Worm (Caenorhabditis elegans): Measurements from ENCODE around the gene gro-1.

gro-1 gene

DNA sequence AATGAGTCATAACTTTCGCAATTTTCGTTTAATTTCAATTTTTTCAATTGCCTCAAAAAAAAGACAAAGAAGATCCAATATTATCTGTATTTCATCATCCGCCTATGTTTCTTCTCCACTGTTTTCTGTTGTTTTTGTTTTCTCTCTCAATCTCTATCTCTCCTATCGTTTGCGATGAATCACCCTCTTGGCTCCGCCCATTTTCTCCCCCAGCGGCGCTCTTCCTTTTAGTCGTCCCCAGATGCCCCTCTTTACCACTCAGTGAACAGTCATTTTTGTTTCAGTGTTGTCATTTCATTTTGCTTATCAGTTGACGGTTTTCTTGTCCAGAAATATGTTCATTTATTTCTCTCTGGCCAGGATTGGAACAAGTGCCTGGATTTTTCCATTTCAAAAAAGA, 40.0 kb upstream of the gro-1 start:
- TF ChIP-seq ceh-16 (tag; optimal IDR thresholded peaks at IDR 0.05) (no peak), nhr-23 (tag; optimal IDR thresholded peaks at IDR 0.05) (peak; percentile 44), fkh-2 (tag; optimal IDR thresholded peaks at IDR 0.05) (no peak), egl-27 (tag; optimal IDR thresholded peaks at IDR 0.05) (peak; percentile 3), pqm-1 (tag; optimal IDR thresholded peaks at IDR 0.05) (peak; percentile 12), ztf-11 (tag; optimal IDR thresholded peaks at IDR 0.05) (no peak), nhr-28 (tag; optimal IDR thresholded peaks at IDR 0.05) (no peak), mdl-1 (tag; optimal IDR thresholded peaks at IDR 0.05) (no peak), elt-2 (tag; optimal IDR thresholded peaks at IDR 0.05) (peak; percentile 37), unc-62 (GFP tag; optimal IDR thresholded peaks at IDR 0.05) (no peak), nhr-77 (tag; optimal IDR thresholded peaks at IDR 0.05) (no peak), fkh-10 (GFP tag; optimal IDR thresholded peaks at IDR 0.05) (no peak), fos-1 (tag; optimal IDR thresholded peaks at IDR 0.05) (peak; percentile 10), ama-1 (optimal IDR thresholded peaks at IDR 0.05) (peak; percentile 20), aly-2 (tag; optimal IDR thresholded peaks at IDR 0.05) (no peak), nhr-12 (tag; optimal IDR thresholded peaks at IDR 0.05) (no peak), nfya-1 (tag; optimal IDR thresholded peaks at IDR 0.05; ENCODE audit: insufficient read depth) (peak; percentile 28), jun-1 (tag; optimal IDR thresholded peaks at IDR 0.05) (peak; percentile 44), pha-4 (tag; optimal IDR thresholded peaks at IDR 0.05) (peak; percentile 12), nhr-43 (tag; optimal IDR thresholded peaks at IDR 0.05; ENCODE audit: poor library complexity, severe bottlenecking) (no peak)

DNA sequence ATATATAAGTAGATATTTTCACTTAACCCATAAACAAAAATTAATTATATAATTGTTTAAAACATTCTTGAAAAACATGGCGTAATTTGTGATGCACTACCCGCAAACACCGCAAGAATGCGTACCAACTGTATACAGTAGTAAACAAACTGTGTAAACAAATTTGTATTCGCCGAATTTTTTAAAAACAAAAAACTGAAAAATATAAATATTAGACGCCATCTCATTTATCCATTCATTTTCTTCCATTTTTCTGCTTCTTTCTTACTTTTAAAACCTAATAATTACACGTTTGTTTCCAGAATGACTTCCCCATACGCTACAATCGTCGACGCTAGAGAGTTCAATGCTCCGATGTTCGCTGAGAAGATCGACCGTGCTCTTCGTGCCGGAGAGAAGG, 39.6 kb upstream of the gro-1 start, which contains the start of gene nex-1:
nex-1 (plus strand) TSS at position 301 of the 400 bp plus-strand sequence.
- no peak for TF ChIP-seq fkh-2 (tag; optimal IDR thresholded peaks at IDR 0.05)
- TF ChIP-seq nhr-12 (tag; optimal IDR thresholded peaks at IDR 0.05): no peak

DNA sequence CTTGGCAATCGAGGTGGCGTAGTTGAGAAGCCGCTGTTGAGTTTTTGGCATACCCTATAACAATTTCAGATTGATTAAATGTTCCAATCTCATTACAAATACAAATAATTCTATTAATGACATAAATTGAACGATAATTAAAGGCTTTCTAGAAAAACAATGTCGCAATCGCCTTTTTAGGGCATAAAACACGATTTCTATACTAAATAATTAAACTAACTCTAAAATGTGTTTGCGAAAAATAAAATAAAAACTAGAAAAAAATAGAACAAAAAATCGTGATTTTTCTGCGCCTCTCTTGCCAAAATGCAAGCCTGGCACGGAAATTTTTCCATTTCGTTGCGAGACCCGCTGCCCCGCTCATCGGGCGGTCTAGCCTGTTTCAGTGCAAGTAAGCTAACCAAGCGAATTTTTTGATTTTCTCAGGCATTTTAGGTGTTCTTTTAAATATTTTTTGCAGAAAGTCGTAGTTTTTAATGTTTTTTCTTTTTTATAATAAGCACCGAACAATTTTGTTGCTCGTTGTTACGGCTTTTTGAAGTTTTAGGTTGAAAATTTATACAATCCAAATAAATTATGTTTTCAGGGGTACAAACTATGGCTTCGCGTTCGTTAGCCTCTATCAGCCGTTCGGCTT, 37.0 kb upstream of the gro-1 start, which contains the start of the genes C34E10.12, C34E10.10 and atp-2:
C34E10.12 (minus strand) TSS at position 51 of the 637 bp plus-strand sequence.
C34E10.10 (minus strand) TSS at position 54 of the 637 bp plus-strand sequence.
atp-2 (plus strand) TSS at position 587 of the 637 bp plus-strand sequence.
- TF ChIP-seq lsy-12 (tag; optimal IDR thresholded peaks at IDR 0.05) (peak; percentile 77), hmg-11 (tag; optimal IDR thresholded peaks at IDR 0.05) (peak; percentile 91), ztf-11 (tag; optimal IDR thresholded peaks at IDR 0.05) (no peak), pha-4 (tag; optimal IDR thresholded peaks at IDR 0.05) (peak; percentile 97), nhr-28 (tag; optimal IDR thresholded peaks at IDR 0.05) (no peak), mml-1 (tag; optimal IDR thresholded peaks at IDR 0.05) (no peak), nhr-11 (tag; optimal IDR thresholded peaks at IDR 0.05) (peak; percentile 30), nhr-77 (tag; optimal IDR thresholded peaks at IDR 0.05) (no peak), elt-3 (tag; optimal IDR thresholded peaks at IDR 0.05) (no peak), unc-39 (tag; optimal IDR thresholded peaks at IDR 0.05) (no peak), daf-12 (tag; optimal IDR thresholded peaks at IDR 0.05) (no peak), mdl-1 (tag; optimal IDR thresholded peaks at IDR 0.05) (no peak), ztf-4 (tag; optimal IDR thresholded peaks at IDR 0.05) (peak; percentile 25), ceh-16 (tag; optimal IDR thresholded peaks at IDR 0.05) (no peak), nfya-1 (tag; optimal IDR thresholded peaks at IDR 0.05; ENCODE audit: insufficient read depth) (peak; percentile 93), jun-1 (tag; optimal IDR thresholded peaks at IDR 0.05) (peak; percentile 2), sea-2 (GFP tag; optimal IDR thresholded peaks at IDR 0.05) (no peak), ceh-28 (tag; optimal IDR thresholded peaks at IDR 0.05) (no peak), lin-15B (tag; optimal IDR thresholded peaks at IDR 0.05) (peak; percentile 95), eor-1 (tag; optimal IDR thresholded peaks at IDR 0.05) (no peak), elt-1 (tag; optimal IDR thresholded peaks at IDR 0.05) (no peak), nhr-25 (tag; optimal IDR thresholded peaks at IDR 0.05) (peak; percentile 78), unc-62 (GFP tag; optimal IDR thresholded peaks at IDR 0.05) (no peak), nhr-76 (tag; optimal IDR thresholded peaks at IDR 0.05) (no peak), nhr-12 (tag; optimal IDR thresholded peaks at IDR 0.05) (no peak), fkh-10 (GFP tag; optimal IDR thresholded peaks at IDR 0.05) (peak; percentile 33), egl-5 (tag; optimal IDR thresholded peaks at IDR 0.05) (peak; percentile 88), nhr-23 (tag; optimal IDR thresholded peaks at IDR 0.05) (peak; percentile 92), fos-1 (tag; optimal IDR thresholded peaks at IDR 0.05) (no peak), ama-1 (optimal IDR thresholded peaks at IDR 0.05) (peak; percentile 42), pqm-1 (tag; optimal IDR thresholded peaks at IDR 0.05) (peak; percentile 42), elt-2 (tag; optimal IDR thresholded peaks at IDR 0.05) (peak; percentile 62), nhr-237 (tag; optimal IDR thresholded peaks at IDR 0.05) (no peak), snpc-4 (tag; optimal IDR thresholded peaks at IDR 0.05) (peak; percentile 40), lin-39 (tag; optimal IDR thresholded peaks at IDR 0.05) (peak; percentile 94), aly-2 (tag; optimal IDR thresholded peaks at IDR 0.05) (no peak), ceh-82 (tag; optimal IDR thresholded peaks at IDR 0.05) (peak; percentile 9), ZK546.5 (tag; optimal IDR thresholded peaks at IDR 0.05) (no peak), nhr-67 (tag; optimal IDR thresholded peaks at IDR 0.05) (no peak), nhr-43 (tag; optimal IDR thresholded peaks at IDR 0.05; ENCODE audit: poor library complexity, severe bottlenecking) (peak; percentile 80), skn-1 (tag; optimal IDR thresholded peaks at IDR 0.05) (peak; percentile 57), tbx-2 (tag; optimal IDR thresholded peaks at IDR 0.05) (peak; percentile 29), fkh-2 (tag; optimal IDR thresholded peaks at IDR 0.05) (no peak), R02D3.7 (tag; optimal IDR thresholded peaks at IDR 0.05) (peak; percentile 50), egl-27 (tag; optimal IDR thresholded peaks at IDR 0.05) (no peak), zag-1 (tag; optimal IDR thresholded peaks at IDR 0.05) (no peak)
